Worm (Caenorhabditis elegans) whole organism, L1 larva: ENCODE data around the gene glt-1.

Experiments
- C04F5.9 ChIP-seq: sonication (generic microtip); optimal IDR thresholded peaks from 2 replicates; lab custom pipeline; 2016; ENCODE audit warnings: missing genetic modification characterization, missing compliant biosample characterization
- C16A3.4 ChIP-seq: fragments of 150-350 bp; optimal IDR thresholded peaks from 2 replicates; lab custom pipeline; 2014; ENCODE audit warnings: missing biosample characterization, missing genetic modification characterization
- aha-1 ChIP-seq: fragments of 150-350 bp; optimal IDR thresholded peaks from 2 replicates; lab custom pipeline; 2014; ENCODE audit warnings: missing biosample characterization, missing genetic modification characterization
- ama-1 ChIP-seq: fragments of 150-350 bp; optimal IDR thresholded peaks from 2 replicates; lab custom pipeline; 2014
- blmp-1 ChIP-seq: fragments of 150-350 bp; optimal IDR thresholded peaks from 2 replicates; lab custom pipeline; 2014; ENCODE audit warnings: missing biosample characterization, missing genetic modification characterization
- ceh-8 ChIP-seq: fragments of 200-800 bp; sonication (Bioruptor generic); optimal IDR thresholded peaks from 2 replicates; lab custom pipeline; 2018; ENCODE audit warnings: mild to moderate bottlenecking, missing genetic modification characterization, moderate library complexity, missing compliant biosample characterization
- ceh-82 ChIP-seq, 3 experiments: fragments of 150-350 bp in 1 of 3; sonication (generic microtip) in 2 of 3; optimal IDR thresholded peaks; 2 replicates each; lab custom pipeline; 2014 to 2017; ENCODE audit warnings: missing biosample characterization in 3 of 3, missing genetic modification characterization in 3 of 3
- ces-1 ChIP-seq: fragments of 150-350 bp; optimal IDR thresholded peaks from 2 replicates; lab custom pipeline; 2014; ENCODE audit warnings: missing biosample characterization, missing genetic modification reagents, missing genetic modification characterization
- dpl-1 ChIP-seq, 3 experiments: fragments of 150-350 bp in 2 of 3; sonication (generic microtip) in 1 of 3; optimal IDR thresholded peaks; 2 replicates each; lab custom pipeline; 2014 to 2017; ENCODE audit warnings: missing biosample characterization in 3 of 3, missing genetic modification characterization in 3 of 3, missing genetic modification reagents in 3 of 3
- dsc-1 ChIP-seq: sonication (generic microtip); optimal IDR thresholded peaks from 2 replicates; lab custom pipeline; 2016; ENCODE audit warnings: mild to moderate bottlenecking, missing genetic modification characterization, missing compliant biosample characterization
- efl-1 ChIP-seq, 4 experiments: fragments of 150-350 bp; optimal IDR thresholded peaks in 3 of 4; peaks in 1 of 4; 1 replicate in 1 of 4; 2 replicates in 3 of 4; lab custom pipeline; 2014; ENCODE audit warnings: missing biosample characterization in 2 of 4, missing genetic modification characterization in 2 of 4, missing genetic modification reagents in 2 of 4
- egl-27 ChIP-seq, 2 experiments: fragments of 150-350 bp in 1 of 2; sonication (generic microtip); optimal IDR thresholded peaks; 3 replicates each; lab custom pipeline; 2017 to 2018; ENCODE audit warnings: missing biosample characterization in 2 of 2, missing genetic modification characterization in 2 of 2, missing genetic modification reagents in 2 of 2
- elt-3 ChIP-seq, 6 experiments: fragments of 150-350 bp in 1 of 6; sonication (generic microtip); optimal IDR thresholded peaks; 2 replicates each; lab custom pipeline; 2017 to 2018; ENCODE audit warnings: missing biosample characterization in 6 of 6, missing genetic modification characterization in 6 of 6, inconsistent platforms in 1 of 6
- fkh-10 ChIP-seq: sonication (generic microtip); optimal IDR thresholded peaks from 2 replicates; lab custom pipeline; 2017; ENCODE audit warnings: missing biosample characterization, missing genetic modification reagents, missing genetic modification characterization
- fos-1 ChIP-seq: fragments of 150-350 bp; optimal IDR thresholded peaks from 2 replicates; lab custom pipeline; 2014; ENCODE audit warnings: missing biosample characterization, missing genetic modification characterization
- irx-1 ChIP-seq: sonication (generic microtip); optimal IDR thresholded peaks from 2 replicates; lab custom pipeline; 2016; ENCODE audit warnings: missing genetic modification characterization, missing compliant biosample characterization
- isw-1 ChIP-seq: fragments of 200-800 bp; sonication (Bioruptor generic); IDR thresholded peaks from 2 replicates; pipeline ENCODE4 v1.3.6; 2022; ENCODE audit warnings: missing genetic modification characterization, missing compliant biosample characterization
- lin-14 ChIP-seq: fragments of 200-800 bp; sonication (Bioruptor generic); optimal IDR thresholded peaks from 2 replicates; lab custom pipeline; 2018; ENCODE audit warnings: mild to moderate bottlenecking, missing genetic modification characterization, moderate library complexity, missing compliant biosample characterization
- lin-15B ChIP-seq: fragments of 150-350 bp; sonication (generic microtip); optimal IDR thresholded peaks from 3 replicates; lab custom pipeline; 2014; ENCODE audit warnings: missing biosample characterization, missing genetic modification characterization
- lin-39 ChIP-seq: fragments of 150-350 bp; optimal IDR thresholded peaks from 2 replicates; lab custom pipeline; 2014; ENCODE audit warnings: missing biosample characterization, missing genetic modification reagents, missing genetic modification characterization
- lir-3 ChIP-seq: sonication (generic microtip); optimal IDR thresholded peaks from 2 replicates; lab custom pipeline; 2016; ENCODE audit warnings: mild to moderate bottlenecking, missing genetic modification characterization, moderate library complexity, missing compliant biosample characterization; ENCODE audit not compliant: poor library complexity
- lsy-2 ChIP-seq, 2 experiments: fragments of 150-350 bp; optimal IDR thresholded peaks; 2 replicates each; lab custom pipeline; 2014; ENCODE audit warnings: missing biosample characterization in 2 of 2, missing genetic modification characterization in 2 of 2
- mab-9 ChIP-seq: fragments of 200-800 bp; sonication (Bioruptor generic); IDR thresholded peaks from 2 replicates; pipeline ENCODE4 v1.3.6; 2022; ENCODE audit warnings: missing genetic modification reagents, missing genetic modification characterization, missing compliant biosample characterization
- mef-2 ChIP-seq: fragments of 150-350 bp; optimal IDR thresholded peaks from 2 replicates; lab custom pipeline; 2014; ENCODE audit warnings: missing biosample characterization, missing genetic modification characterization
- mep-1 ChIP-seq: fragments of 150-350 bp; optimal IDR thresholded peaks from 2 replicates; lab custom pipeline; 2014; ENCODE audit warnings: missing biosample characterization, missing genetic modification characterization
- nhr-11 ChIP-seq: fragments of 150-350 bp; optimal IDR thresholded peaks from 2 replicates; lab custom pipeline; 2014; ENCODE audit warnings: missing biosample characterization, missing genetic modification characterization
- nhr-12 ChIP-seq: sonication (generic microtip); optimal IDR thresholded peaks from 2 replicates; lab custom pipeline; 2017; ENCODE audit warnings: missing biosample characterization, missing genetic modification characterization
- nhr-19 ChIP-seq: fragments of 200-800 bp; sonication (Bioruptor generic); conservative IDR thresholded peaks from 2 replicates; pipeline ENCODE4 v1.3.6; 2022; ENCODE audit warnings: missing genetic modification characterization, missing compliant biosample characterization
- nhr-76 ChIP-seq: sonication (generic microtip); optimal IDR thresholded peaks from 2 replicates; lab custom pipeline; 2017; ENCODE audit warnings: missing biosample characterization, missing genetic modification characterization
- nhr-77 ChIP-seq: fragments of 150-350 bp; optimal IDR thresholded peaks from 2 replicates; lab custom pipeline; 2014; ENCODE audit warnings: missing biosample characterization, missing genetic modification characterization
- nhr-90 ChIP-seq: sonication (generic microtip); optimal IDR thresholded peaks from 2 replicates; lab custom pipeline; 2016; ENCODE audit warnings: mild to moderate bottlenecking, missing genetic modification characterization, missing compliant biosample characterization; ENCODE audit not compliant: poor library complexity
- pag-3 ChIP-seq: sonication (generic microtip); optimal IDR thresholded peaks from 2 replicates; lab custom pipeline; 2017; ENCODE audit warnings: missing genetic modification characterization, mild to moderate bottlenecking, missing compliant biosample characterization, antibody characterized with exemption, borderline replicate concordance; ENCODE audit not compliant: insufficient read depth
- pqm-1 ChIP-seq: sonication (generic microtip); optimal IDR thresholded peaks from 3 replicates; lab custom pipeline; 2017; ENCODE audit warnings: missing biosample characterization, missing genetic modification characterization
- skn-1 ChIP-seq: fragments of 150-350 bp; optimal IDR thresholded peaks from 2 replicates; lab custom pipeline; 2014; ENCODE audit warnings: missing biosample characterization, missing genetic modification characterization
- snpc-4 ChIP-seq: fragments of 150-350 bp; optimal IDR thresholded peaks from 2 replicates; lab custom pipeline; 2014; ENCODE audit warnings: missing biosample characterization, missing genetic modification characterization
- snu-23 ChIP-seq: sonication (generic microtip); optimal IDR thresholded peaks from 2 replicates; lab custom pipeline; 2016; ENCODE audit warnings: missing genetic modification characterization, missing compliant biosample characterization
- sptf-1 ChIP-seq: fragments of 150-350 bp; optimal IDR thresholded peaks from 2 replicates; lab custom pipeline; 2014; ENCODE audit warnings: missing biosample characterization, missing genetic modification characterization
- swsn-7 ChIP-seq: sonication (generic microtip); optimal IDR thresholded peaks from 2 replicates; lab custom pipeline; 2016; ENCODE audit warnings: missing genetic modification characterization, missing compliant biosample characterization
- tbx-2 ChIP-seq: sonication (generic microtip); optimal IDR thresholded peaks from 2 replicates; lab custom pipeline; 2016; ENCODE audit warnings: missing genetic modification characterization, missing compliant biosample characterization
- unc-130 ChIP-seq: fragments of 150-350 bp; optimal IDR thresholded peaks from 2 replicates; lab custom pipeline; 2017; ENCODE audit warnings: missing biosample characterization, missing genetic modification characterization, inconsistent platforms
- unc-30 ChIP-seq: sonication (generic microtip); optimal IDR thresholded peaks from 2 replicates; lab custom pipeline; 2017; ENCODE audit warnings: missing biosample characterization, missing genetic modification characterization
- unc-62 ChIP-seq: fragments of 150-350 bp; optimal IDR thresholded peaks from 2 replicates; lab custom pipeline; 2014; ENCODE audit warnings: missing biosample characterization, missing genetic modification reagents, missing genetic modification characterization
- vab-15 ChIP-seq: sonication (generic microtip); optimal IDR thresholded peaks from 2 replicates; lab custom pipeline; 2017; ENCODE audit warnings: missing genotype, mild to moderate bottlenecking, missing genetic modification characterization, missing compliant biosample characterization
- xbp-1 ChIP-seq: sonication (generic microtip); optimal IDR thresholded peaks from 2 replicates; lab custom pipeline; 2016; ENCODE audit warnings: missing genetic modification characterization, missing compliant biosample characterization
- zag-1 ChIP-seq: fragments of 150-350 bp; optimal IDR thresholded peaks from 2 replicates; lab custom pipeline; 2014; ENCODE audit warnings: missing biosample characterization, missing genetic modification characterization
- zip-4 ChIP-seq: fragments of 200-800 bp; sonication (Bioruptor generic); optimal IDR thresholded peaks from 2 replicates; lab custom pipeline; 2018; ENCODE audit warnings: mild to moderate bottlenecking, missing genetic modification characterization, moderate library complexity, missing compliant biosample characterization
- ztf-11 ChIP-seq, 2 experiments: sonication (generic microtip); optimal IDR thresholded peaks; 2 replicates each; lab custom pipeline; 2016 to 2017; ENCODE audit warnings: missing genetic modification characterization in 2 of 2, missing biosample characterization in 1 of 2, missing compliant biosample characterization in 1 of 2
- ztf-4 ChIP-seq: fragments of 150-350 bp; optimal IDR thresholded peaks from 2 replicates; lab custom pipeline; 2014; ENCODE audit warnings: missing biosample characterization, missing genetic modification characterization

glt-1 gene

DNA sequence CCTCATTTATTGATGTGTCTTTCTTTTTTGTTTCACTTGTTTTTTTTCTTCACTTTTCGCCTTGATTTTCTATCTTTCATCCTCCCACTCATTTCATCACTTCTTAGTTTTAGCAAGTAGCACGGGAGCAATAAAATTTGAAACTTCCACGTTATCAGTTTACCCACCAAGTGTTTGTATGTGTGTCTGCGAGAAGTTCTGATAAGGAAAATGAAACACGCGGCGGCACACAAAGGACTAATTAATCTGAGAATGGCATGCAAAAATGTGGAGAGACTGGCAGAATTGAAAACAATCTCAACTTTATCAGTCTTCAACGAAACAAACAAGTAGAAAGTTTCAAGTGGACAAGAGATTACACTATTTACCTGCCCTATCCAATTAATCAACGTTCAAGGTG is 38.4 kb downstream of the glt-1 start (continued):
- TF ChIP-seq snpc-4 (tag; lab: Kevin White, UChicago) (no peak), mab-9 (no peak), pqm-1 (tag; lab: Kevin White, UChicago) (peak; percentile 88), nhr-19 (GFP tag; lab: Robert Waterston, UW) (peak; percentile 23; the same call in 1 of the 2 replicates), C04F5.9 (no peak), nhr-76 (tag; lab: Kevin White, UChicago) (no peak), elt-3 (tag; optimal IDR thresholded peaks at IDR 0.05; lab: Kevin White, UChicago) (peak in 2 of 6 experiments; percentile 45 to 58), nhr-11 (tag; lab: Kevin White, UChicago) (no peak), unc-30 (tag; lab: Kevin White, UChicago) (no peak), aha-1 (tag; lab: Kevin White, UChicago) (no peak), lin-15B (no peak), efl-1 (optimal IDR thresholded peaks at IDR 0.05; lab: Kevin White, UChicago) (no peak), efl-1 (GFP tag; optimal IDR thresholded peaks at IDR 0.05 in 1 of 2; lab: Kevin White, UChicago) (peak in 1 of 2 experiments; percentile 11), nhr-12 (no peak), sptf-1 (tag; lab: Kevin White, UChicago) (no peak), unc-62 (no peak), blmp-1 (tag; lab: Kevin White, UChicago) (peak; percentile 9), pag-3 (peak; percentile 84), ztf-11 (tag; optimal IDR thresholded peaks at IDR 0.05; lab: Kevin White, UChicago) (no peak), ces-1 (GFP tag; lab: Kevin White, UChicago) (no peak), vab-15 (tag; lab: Kevin White, UChicago) (no peak), nhr-77 (tag; lab: Kevin White, UChicago) (no peak), egl-27 (tag; optimal IDR thresholded peaks at IDR 0.05; lab: Kevin White, UChicago) (no peak), skn-1 (tag; lab: Kevin White, UChicago) (no peak), isw-1 (no peak), dpl-1 (GFP tag; optimal IDR thresholded peaks at IDR 0.05; lab: Kevin White, UChicago) (no peak), fkh-10 (GFP tag; lab: Kevin White, UChicago) (no peak), mef-2 (tag; lab: Kevin White, UChicago) (no peak), unc-130 (tag; lab: Kevin White, UChicago) (no peak), snu-23 (GFP tag; lab: Kevin White, UChicago) (no peak), irx-1 (tag; lab: Kevin White, UChicago) (no peak), xbp-1 (tag; lab: Kevin White, UChicago) (no peak), nhr-90 (tag; lab: Kevin White, UChicago) (no peak), lir-3 (no peak), zag-1 (tag; lab: Kevin White, UChicago) (no peak), fos-1 (tag; lab: Kevin White, UChicago) (no peak), ztf-4 (tag; lab: Kevin White, UChicago) (no peak), ama-1 (no peak), ceh-8 (GFP tag; lab: Kevin White, UChicago) (no peak), dsc-1 (tag; lab: Kevin White, UChicago) (no peak), lin-14 (peak; percentile 76), zip-4 (GFP tag; lab: Kevin White, UChicago) (no peak), swsn-7 (tag; lab: Kevin White, UChicago) (no peak), tbx-2 (tag; lab: Kevin White, UChicago) (no peak), ceh-82 (tag; optimal IDR thresholded peaks at IDR 0.05; lab: Kevin White, UChicago) (no peak), C16A3.4 (tag; lab: Kevin White, UChicago) (no peak), lsy-2 (tag; optimal IDR thresholded peaks at IDR 0.05; lab: Kevin White, UChicago) (peak in 1 of 2 experiments; percentile 13), mep-1 (tag; lab: Kevin White, UChicago) (no peak), lin-39 (no peak)
